Worm (Caenorhabditis elegans): ENCODE measurements around the gene F44A6.4.

Gene F44A6.4

ce11 chrX:10219184-10219705, 4.0 kb upstream of the F44A6.4 start:
- TF ChIP-seq ama-1 (optimal IDR thresholded peaks at IDR 0.05), result no peak
- no peak for TF ChIP-seq nfya-1 (tag; optimal IDR thresholded peaks at IDR 0.05; ENCODE audit: insufficient read depth)
- no peak for TF ChIP-seq nhr-28 (tag; optimal IDR thresholded peaks at IDR 0.05)
- no peak for TF ChIP-seq unc-62 (GFP tag; optimal IDR thresholded peaks at IDR 0.05)
- no peak for TF ChIP-seq mdl-1 (tag; optimal IDR thresholded peaks at IDR 0.05)
- TF ChIP-seq sea-2 (GFP tag; optimal IDR thresholded peaks at IDR 0.05), result no peak

ce11 chrX:10218779-10219178, 3.5 kb upstream of the F44A6.4 start, which contains the start of gene F44A6.5:
Gene F44A6.5 (minus strand): TSS chrX:10218929.
- TF ChIP-seq ZK546.5 (tag; optimal IDR thresholded peaks at IDR 0.05) (no peak), nhr-11 (tag; optimal IDR thresholded peaks at IDR 0.05) (no peak), R02D3.7 (tag; optimal IDR thresholded peaks at IDR 0.05) (no peak), ztf-4 (tag; optimal IDR thresholded peaks at IDR 0.05) (no peak), nfya-1 (tag; optimal IDR thresholded peaks at IDR 0.05; ENCODE audit: insufficient read depth) (peak; percentile 33), zag-1 (tag; optimal IDR thresholded peaks at IDR 0.05) (no peak), ztf-11 (tag; optimal IDR thresholded peaks at IDR 0.05) (no peak), aly-2 (tag; optimal IDR thresholded peaks at IDR 0.05) (no peak), lsy-12 (tag; optimal IDR thresholded peaks at IDR 0.05) (no peak), nhr-23 (tag; optimal IDR thresholded peaks at IDR 0.05) (peak; percentile 14), nhr-25 (tag; optimal IDR thresholded peaks at IDR 0.05) (peak; percentile 70), mml-1 (tag; optimal IDR thresholded peaks at IDR 0.05) (no peak), elt-3 (tag; optimal IDR thresholded peaks at IDR 0.05) (peak in 1 of 3 experiments; percentile 13), nhr-28 (tag; optimal IDR thresholded peaks at IDR 0.05) (no peak), lin-15B (tag; optimal IDR thresholded peaks at IDR 0.05) (no peak), jun-1 (tag; optimal IDR thresholded peaks at IDR 0.05) (peak; percentile 46), fkh-10 (GFP tag; optimal IDR thresholded peaks at IDR 0.05) (no peak), elt-1 (tag; optimal IDR thresholded peaks at IDR 0.05) (no peak), daf-12 (tag; optimal IDR thresholded peaks at IDR 0.05) (no peak), nhr-12 (tag; optimal IDR thresholded peaks at IDR 0.05) (no peak), skn-1 (tag; optimal IDR thresholded peaks at IDR 0.05) (peak; percentile 84), ceh-82 (tag; optimal IDR thresholded peaks at IDR 0.05) (no peak), nhr-237 (tag; optimal IDR thresholded peaks at IDR 0.05) (no peak), elt-2 (tag; optimal IDR thresholded peaks at IDR 0.05) (peak; percentile 77), fkh-2 (tag; optimal IDR thresholded peaks at IDR 0.05) (no peak), lin-39 (tag; optimal IDR thresholded peaks at IDR 0.05) (no peak), pha-4 (tag; optimal IDR thresholded peaks at IDR 0.05) (peak; percentile 53), pqm-1 (tag; optimal IDR thresholded peaks at IDR 0.05) (peak; percentile 16), ceh-16 (tag; optimal IDR thresholded peaks at IDR 0.05) (no peak), nhr-43 (tag; optimal IDR thresholded peaks at IDR 0.05; ENCODE audit: poor library complexity, severe bottlenecking) (peak; percentile 85), mdl-1 (tag; optimal IDR thresholded peaks at IDR 0.05) (peak; percentile 18), ceh-28 (tag; optimal IDR thresholded peaks at IDR 0.05) (no peak), snpc-4 (tag; optimal IDR thresholded peaks at IDR 0.05) (no peak), nhr-76 (tag; optimal IDR thresholded peaks at IDR 0.05) (no peak), ceh-9 (tag; optimal IDR thresholded peaks at IDR 0.05) (no peak), nhr-67 (tag; optimal IDR thresholded peaks at IDR 0.05) (no peak), egl-27 (tag; optimal IDR thresholded peaks at IDR 0.05) (no peak), unc-39 (tag; optimal IDR thresholded peaks at IDR 0.05) (no peak), ama-1 (optimal IDR thresholded peaks at IDR 0.05) (no peak), egl-5 (tag; optimal IDR thresholded peaks at IDR 0.05) (no peak), sea-2 (GFP tag; optimal IDR thresholded peaks at IDR 0.05) (no peak), hmg-11 (tag; optimal IDR thresholded peaks at IDR 0.05) (no peak), unc-62 (GFP tag; optimal IDR thresholded peaks at IDR 0.05) (no peak), nhr-77 (tag; optimal IDR thresholded peaks at IDR 0.05) (no peak), eor-1 (tag; optimal IDR thresholded peaks at IDR 0.05) (no peak), fos-1 (tag; optimal IDR thresholded peaks at IDR 0.05) (no peak), tbx-2 (tag; optimal IDR thresholded peaks at IDR 0.05) (no peak)
